Worm (Caenorhabditis elegans): ENCODE results near the gene T28A11.3.

DNA sequence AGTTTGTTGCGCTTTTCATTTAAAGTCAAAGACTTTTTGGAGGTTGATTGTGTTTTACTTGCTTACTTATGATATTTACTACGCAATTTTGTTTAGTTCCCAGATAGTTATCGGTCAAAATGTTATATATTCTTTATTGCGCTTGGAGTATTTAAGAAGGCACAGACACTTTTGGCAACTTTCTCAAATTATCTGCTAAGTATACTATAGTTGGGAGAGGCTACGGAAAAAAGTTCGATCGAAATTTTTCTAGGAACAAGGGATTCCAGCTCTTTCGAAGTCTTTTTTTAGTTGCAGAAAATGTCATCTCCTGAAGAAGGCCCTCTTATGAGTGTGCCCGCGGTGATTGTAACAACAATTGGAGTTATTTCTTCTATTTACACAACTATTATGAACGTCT is 15.1 kb upstream of the T28A11.3 start, which contains the start of gene srbc-5:
- TF ChIP-seq fos-1 (tag; optimal IDR thresholded peaks at IDR 0.05) (no peak), pha-4 (tag; optimal IDR thresholded peaks at IDR 0.05) (no peak), nhr-23 (tag; optimal IDR thresholded peaks at IDR 0.05) (no peak)

All from whole organism, L3 larva.